Fruit fly (Drosophila melanogaster) whole organism, adult: Measurements from ENCODE around the gene CG32023.

Experiments
- CG11617 ChIP-seq: fragments of 200-800 bp; sonication (Bioruptor generic); optimal IDR thresholded peaks from 2 replicates; lab custom pipeline; 2017; ENCODE audit warnings: mild to moderate bottlenecking, missing biosample characterization, missing genetic modification reagents, missing genetic modification characterization
- CG12768 ChIP-seq: fragments of 200-800 bp; sonication (Bioruptor generic); optimal IDR thresholded peaks from 2 replicates; lab custom pipeline; 2017; ENCODE audit warnings: missing biosample characterization, missing genetic modification characterization, mild to moderate bottlenecking, moderate library complexity, missing genetic modification reagents
- CG14711 ChIP-seq: fragments of 200-800 bp; sonication (Bioruptor generic); optimal IDR thresholded peaks from 2 replicates; lab custom pipeline; 2018; ENCODE audit warnings: missing biosample characterization, mild to moderate bottlenecking, missing genetic modification characterization, moderate library complexity
- CG1620 ChIP-seq: fragments of 200-800 bp; sonication (Bioruptor generic); optimal IDR thresholded peaks from 2 replicates; lab custom pipeline; 2016; ENCODE audit warnings: missing biosample characterization, missing genetic modification characterization
- CG33017 ChIP-seq: fragments of 200-800 bp; sonication (Bioruptor generic); optimal IDR thresholded peaks from 2 replicates; lab custom pipeline; 2018; ENCODE audit warnings: missing biosample characterization, mild to moderate bottlenecking, missing genetic modification characterization, moderate library complexity
- CG5204 ChIP-seq: fragments of 200-800 bp; sonication (Bioruptor generic); optimal IDR thresholded peaks from 2 replicates; lab custom pipeline; 2016; ENCODE audit warnings: missing biosample characterization, missing genetic modification characterization
- CG7045 ChIP-seq: fragments of 200-800 bp; sonication (Bioruptor generic); optimal IDR thresholded peaks from 2 replicates; lab custom pipeline; 2017; ENCODE audit warnings: missing biosample characterization, mild to moderate bottlenecking, missing genetic modification characterization
- CG7101 ChIP-seq: fragments of 200-800 bp; sonication (Bioruptor generic); optimal IDR thresholded peaks from 2 replicates; lab custom pipeline; 2018; ENCODE audit warnings: missing biosample characterization, mild to moderate bottlenecking, missing genetic modification characterization, moderate library complexity
- Clk ChIP-seq: fragments of 200-800 bp; sonication (Bioruptor generic); optimal IDR thresholded peaks from 2 replicates; lab custom pipeline; 2017; ENCODE audit warnings: missing biosample characterization, missing genetic modification characterization
- Crg-1 ChIP-seq: fragments of 200-800 bp; sonication (Bioruptor generic); optimal IDR thresholded peaks from 2 replicates; lab custom pipeline; 2016; ENCODE audit warnings: missing biosample characterization, missing genetic modification characterization
- Hr96 ChIP-seq: fragments of 200-800 bp; sonication (Bioruptor generic); optimal IDR thresholded peaks from 2 replicates; lab custom pipeline; 2016; ENCODE audit warnings: missing biosample characterization, missing genetic modification characterization
- Mnt ChIP-seq: fragments of 200-800 bp; sonication (Bioruptor generic); optimal IDR thresholded peaks from 2 replicates; lab custom pipeline; 2016; ENCODE audit warnings: missing biosample characterization, mild to moderate bottlenecking, missing genetic modification characterization
- bab1 ChIP-seq: fragments of 200-800 bp; sonication (Bioruptor generic); optimal IDR thresholded peaks from 3 replicates; lab custom pipeline; 2019; ENCODE audit warnings: missing biosample characterization, mild to moderate bottlenecking, missing genetic modification characterization, moderate library complexity
- cic ChIP-seq: fragments of 200-800 bp; sonication (Bioruptor generic); optimal IDR thresholded peaks from 2 replicates; lab custom pipeline; 2017; ENCODE audit warnings: missing biosample characterization, mild to moderate bottlenecking, missing genetic modification characterization, moderate library complexity
- cnc ChIP-seq, 2 experiments: fragments of >200 bp; optimal IDR thresholded peaks; 2 replicates each; lab custom pipeline; 2017
- kay ChIP-seq: fragments of 200-800 bp; sonication (Bioruptor generic); peaks from one replicate; lab custom pipeline; 2016; ENCODE audit warnings: missing biosample characterization, missing genetic modification characterization, borderline replicate concordance
- ovo ChIP-seq: fragments of 200-800 bp; sonication (Bioruptor generic); optimal IDR thresholded peaks from 2 replicates; lab custom pipeline; 2016; ENCODE audit warnings: missing biosample characterization, missing genetic modification characterization
- pad ChIP-seq: fragments of 200-800 bp; sonication (Bioruptor generic); optimal IDR thresholded peaks from 3 replicates; lab custom pipeline; 2017; ENCODE audit warnings: missing biosample characterization, missing genetic modification characterization, mild to moderate bottlenecking, moderate library complexity, missing genetic modification reagents
- tj ChIP-seq: fragments of 200-800 bp; sonication (Bioruptor generic); optimal IDR thresholded peaks from 3 replicates; lab custom pipeline; 2017; ENCODE audit warnings: missing biosample characterization, mild to moderate bottlenecking, missing genetic modification characterization, moderate library complexity
- toe ChIP-seq: fragments of 200-800 bp; sonication (Bioruptor generic); optimal IDR thresholded peaks from 2 replicates; lab custom pipeline; 2016; ENCODE audit warnings: missing biosample characterization, missing genetic modification characterization

CG32023 gene

DNA sequence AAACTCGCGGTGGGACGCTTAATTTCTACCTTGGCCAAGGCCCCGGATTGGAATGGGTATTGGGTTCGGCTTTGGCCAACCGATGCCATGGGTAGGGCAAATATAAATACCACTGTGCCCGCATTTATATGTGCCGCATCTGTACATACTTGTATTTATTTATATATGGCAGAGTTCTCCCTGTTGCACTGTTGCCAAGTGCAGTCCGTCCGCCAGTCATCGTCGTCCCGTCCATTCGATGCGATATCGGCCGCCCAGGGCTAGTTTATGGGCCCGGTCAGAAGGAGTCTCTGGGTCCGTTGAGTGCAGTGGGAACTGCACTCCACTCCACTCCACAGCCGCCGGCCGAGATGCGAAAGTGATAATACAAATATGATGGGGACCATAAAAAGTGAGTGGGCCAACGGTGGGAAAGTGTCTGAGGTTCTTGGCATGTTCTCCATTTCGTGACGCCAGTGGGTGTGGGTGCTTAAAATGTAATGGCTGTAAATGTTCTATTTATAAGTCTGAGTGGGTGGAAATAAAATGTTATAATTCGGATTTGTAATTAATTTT is 19.0 kb upstream of the CG32023 start:
- TF ChIP-seq cnc (optimal IDR thresholded peaks at IDR 0.05; lab: Kevin White, UChicago), result no peak
- TF ChIP-seq CG5204, result no peak
- no peak for TF ChIP-seq CG33017 (tag; lab: Kevin White, UChicago)
- TF ChIP-seq Mnt (GFP tag; lab: Kevin White, UChicago), result no peak
- TF ChIP-seq Crg-1 (GFP tag; lab: Kevin White, UChicago), result no peak
- TF ChIP-seq CG12768 (GFP tag; lab: Kevin White, UChicago), result no peak
- TF ChIP-seq CG14711 (tag; lab: Kevin White, UChicago), result no peak
- TF ChIP-seq ovo (GFP tag; lab: Kevin White, UChicago), result no peak
- TF ChIP-seq Clk (GFP tag; lab: Kevin White, UChicago), result no peak
- no peak for TF ChIP-seq CG1620 (GFP tag; lab: Kevin White, UChicago)
- TF ChIP-seq cic (GFP tag; lab: Kevin White, UChicago), result no peak
- TF ChIP-seq CG7101, result no peak
- no peak for TF ChIP-seq kay (GFP tag; lab: Kevin White, UChicago)
- TF ChIP-seq CG7045 (GFP tag; lab: Kevin White, UChicago), result no peak
- TF ChIP-seq tj, result no peak
- no peak for TF ChIP-seq Hr96 (GFP tag; lab: Kevin White, UChicago)
- no peak for TF ChIP-seq CG11617
- no peak for TF ChIP-seq bab1 (GFP tag; lab: Kevin White, UChicago)
- no peak for TF ChIP-seq pad

DNA sequence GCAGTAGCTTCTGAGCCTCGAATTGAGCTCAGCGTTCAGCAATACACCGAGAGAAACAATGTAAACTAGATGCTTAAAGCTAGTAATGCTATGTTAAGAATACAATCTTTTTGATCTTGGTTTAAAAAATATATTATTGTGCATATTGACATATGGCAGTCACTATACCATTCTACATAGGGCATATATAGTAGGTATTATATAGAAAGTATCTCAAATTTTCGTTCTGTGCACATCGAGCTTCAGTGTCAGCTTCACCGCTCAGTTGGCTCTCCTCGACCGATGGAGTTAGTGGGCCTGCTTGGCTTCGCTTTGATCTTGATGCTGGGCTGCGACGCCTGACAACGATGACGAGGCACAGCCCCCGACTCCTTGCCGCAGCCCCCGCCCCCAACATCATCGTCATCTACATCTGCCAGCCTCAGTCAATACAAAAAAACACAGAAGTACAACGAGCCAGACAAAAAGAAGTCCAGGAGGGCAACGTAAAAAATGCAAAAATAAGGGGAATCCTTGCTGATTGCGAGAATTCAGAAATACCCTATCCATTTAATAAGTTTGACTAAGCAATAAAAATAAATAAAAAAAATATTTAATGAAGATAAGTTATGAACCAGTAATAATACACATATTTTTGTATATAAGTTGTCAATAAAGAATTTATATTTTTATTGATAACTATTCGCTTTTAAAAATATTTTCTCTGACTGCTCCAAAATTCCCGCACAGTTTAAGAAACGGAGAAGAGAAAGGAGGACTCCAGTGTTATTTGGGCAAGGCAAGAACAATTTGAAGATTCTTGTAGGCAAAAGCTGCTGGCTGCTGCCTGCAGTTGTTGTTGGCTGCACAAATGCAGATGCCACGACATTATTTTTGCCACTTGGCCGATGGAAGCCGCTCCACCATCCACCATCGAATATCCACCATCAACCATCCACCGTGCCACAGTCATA is 18.0 kb upstream of the CG32023 start:
- TF ChIP-seq CG11617, result no peak
- TF ChIP-seq kay (GFP tag; lab: Kevin White, UChicago), result no peak
- no peak for TF ChIP-seq cnc (optimal IDR thresholded peaks at IDR 0.05; lab: Kevin White, UChicago)
- TF ChIP-seq Hr96 (GFP tag; lab: Kevin White, UChicago), result no peak
- TF ChIP-seq CG12768 (GFP tag; lab: Kevin White, UChicago), result no peak
- TF ChIP-seq Mnt (GFP tag; lab: Kevin White, UChicago), result no peak
- TF ChIP-seq CG7101, result no peak
- no peak for TF ChIP-seq CG5204
- TF ChIP-seq ovo (GFP tag; lab: Kevin White, UChicago), result no peak

DNA sequence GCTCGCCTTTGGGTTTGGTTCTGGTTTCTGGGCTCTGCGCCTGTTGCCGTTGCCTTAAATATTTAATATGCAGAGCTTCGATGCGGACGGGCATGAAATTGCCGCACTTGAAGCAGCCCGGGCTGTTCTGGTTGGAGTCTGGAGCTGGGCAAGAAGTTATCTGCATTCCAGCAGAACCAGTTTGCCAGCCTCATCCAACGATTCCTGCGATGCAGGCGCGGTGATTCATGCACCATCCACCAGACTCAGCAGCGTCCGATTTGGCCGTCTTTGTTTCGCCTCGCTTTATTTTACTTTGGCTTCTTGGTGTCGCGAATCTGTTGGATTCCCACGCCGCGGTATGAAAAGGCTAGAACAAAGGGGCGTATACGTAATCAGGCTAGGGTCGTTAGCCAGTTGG is 15.5 kb upstream of the CG32023 start:
- TF ChIP-seq Clk (GFP tag; lab: Kevin White, UChicago), result no peak
- TF ChIP-seq tj, result no peak
- no peak for TF ChIP-seq bab1 (GFP tag; lab: Kevin White, UChicago)
- TF ChIP-seq CG11617, result no peak
- no peak for TF ChIP-seq kay (GFP tag; lab: Kevin White, UChicago)
- no peak for TF ChIP-seq Hr96 (GFP tag; lab: Kevin White, UChicago)
- TF ChIP-seq CG33017 (tag; lab: Kevin White, UChicago), result no peak
- TF ChIP-seq toe, result no peak
- TF ChIP-seq Crg-1 (GFP tag; lab: Kevin White, UChicago), result no peak
- no peak for TF ChIP-seq CG7101
- no peak for TF ChIP-seq CG1620 (GFP tag; lab: Kevin White, UChicago)
- no peak for TF ChIP-seq ovo (GFP tag; lab: Kevin White, UChicago)
- no peak for TF ChIP-seq Mnt (GFP tag; lab: Kevin White, UChicago)
- TF ChIP-seq CG7045 (GFP tag; lab: Kevin White, UChicago), result no peak
- TF ChIP-seq cnc (optimal IDR thresholded peaks at IDR 0.05; lab: Kevin White, UChicago), result no peak
- TF ChIP-seq CG14711 (tag; lab: Kevin White, UChicago), result no peak
- no peak for TF ChIP-seq CG12768 (GFP tag; lab: Kevin White, UChicago)
- no peak for TF ChIP-seq cic (GFP tag; lab: Kevin White, UChicago)
- TF ChIP-seq pad, result no peak
- TF ChIP-seq CG5204, result no peak

dm6 chr3L:8813484-8813883 is 9.5 kb upstream of the CG32023 start:
- peak; percentile 5 for TF ChIP-seq toe
- no peak for TF ChIP-seq kay (GFP tag; lab: Kevin White, UChicago)
- no peak for TF ChIP-seq tj
- no peak for TF ChIP-seq ovo (GFP tag; lab: Kevin White, UChicago)
- no peak for TF ChIP-seq cic (GFP tag; lab: Kevin White, UChicago)
- TF ChIP-seq CG1620 (GFP tag; lab: Kevin White, UChicago), result no peak
- no peak for TF ChIP-seq CG5204
- no peak for TF ChIP-seq CG14711 (tag; lab: Kevin White, UChicago)

- TF ChIP-seq cnc (optimal IDR thresholded peaks at IDR 0.05; lab: Kevin White, UChicago) (no peak), Hr96 (GFP tag; lab: Kevin White, UChicago) (no peak), CG33017 (tag; lab: Kevin White, UChicago) (no peak), ovo (GFP tag; lab: Kevin White, UChicago) (no peak), kay (GFP tag; lab: Kevin White, UChicago) (no peak), tj (no peak), CG1620 (GFP tag; lab: Kevin White, UChicago) (no peak), CG5204 (no peak), CG7101 (no peak), Mnt (GFP tag; lab: Kevin White, UChicago) (no peak), CG12768 (GFP tag; lab: Kevin White, UChicago) (no peak), pad (no peak), Clk (GFP tag; lab: Kevin White, UChicago) (no peak), Crg-1 (GFP tag; lab: Kevin White, UChicago) (no peak), bab1 (GFP tag; lab: Kevin White, UChicago) (no peak), CG11617 (no peak), CG14711 (tag; lab: Kevin White, UChicago) (no peak), toe (no peak)
These were observed 6.1 kb upstream of the CG32023 start, which contains the start of gene CG13309 for dm6 chr3L:8810095-8810494. CG13309 (plus strand) TSS chr3L:8810395.
